Fruit fly (Drosophila melanogaster) whole organism, embryonic: ENCODE results near the gene eEF1alpha2.

Source experiments
- CG10209 ChIP-seq: fragments of 200-800 bp; sonication (Bioruptor generic); optimal IDR thresholded peaks from 3 replicates; lab custom pipeline; 2017; ENCODE audit warnings: missing biosample characterization, mild to moderate bottlenecking, missing genetic modification characterization, missing genetic modification reagents
- CG10431 ChIP-seq: fragments of 200-800 bp; sonication (Bioruptor generic); optimal IDR thresholded peaks from 3 replicates; lab custom pipeline; 2018; ENCODE audit warnings: missing biosample characterization, mild to moderate bottlenecking, missing genetic modification characterization
- CG11093 ChIP-seq: fragments of 200-800 bp; sonication (Bioruptor generic); IDR thresholded peaks from 3 replicates; pipeline ENCODE4 v1.3.6; 2022; ENCODE audit warnings: missing biosample characterization, missing genetic modification characterization
- CG11504 ChIP-seq: fragments of 200-800 bp; sonication (Bioruptor generic); optimal IDR thresholded peaks from 3 replicates; lab custom pipeline; 2019; ENCODE audit warnings: missing biosample characterization, mild to moderate bottlenecking, missing genetic modification characterization, moderate library complexity
- CG12236 ChIP-seq: fragments of 200-800 bp; sonication (Bioruptor generic); optimal IDR thresholded peaks from 2 replicates; lab custom pipeline; 2016; ENCODE audit warnings: missing biosample characterization, missing genetic modification characterization
- CG12659 ChIP-seq: fragments of 200-800 bp; sonication (Bioruptor generic); optimal IDR thresholded peaks from 3 replicates; lab custom pipeline; 2017; ENCODE audit warnings: mild to moderate bottlenecking, missing biosample characterization, missing genetic modification reagents, missing genetic modification characterization
- CG13424 ChIP-seq: fragments of 200-800 bp; sonication (Bioruptor generic); optimal IDR thresholded peaks from 2 replicates; lab custom pipeline; 2019; ENCODE audit warnings: missing biosample characterization, mild to moderate bottlenecking, missing genetic modification characterization, moderate library complexity
- CG15514 ChIP-seq: fragments of 200-800 bp; sonication (Bioruptor generic); optimal IDR thresholded peaks from 3 replicates; lab custom pipeline; 2017; ENCODE audit warnings: missing biosample characterization, missing genetic modification characterization, mild to moderate bottlenecking, moderate library complexity, missing genetic modification reagents
- CG1603 ChIP-seq: fragments of 200-800 bp; sonication (Bioruptor generic); optimal IDR thresholded peaks from 2 replicates; lab custom pipeline; 2019; ENCODE audit warnings: missing biosample characterization, mild to moderate bottlenecking, missing genetic modification characterization, moderate library complexity
- CG1647 ChIP-seq: fragments of 200-800 bp; sonication (Bioruptor generic); optimal IDR thresholded peaks from 3 replicates; lab custom pipeline; 2016; ENCODE audit warnings: missing biosample characterization, missing genetic modification characterization
- CG2120 ChIP-seq: fragments of 200-800 bp; sonication (Bioruptor generic); optimal IDR thresholded peaks from 3 replicates; lab custom pipeline; 2016; ENCODE audit warnings: missing biosample characterization, missing genetic modification characterization
- CG31365 ChIP-seq: fragments of 200-800 bp; sonication (Bioruptor generic); optimal IDR thresholded peaks from 2 replicates; lab custom pipeline; 2018; ENCODE audit warnings: missing biosample characterization, mild to moderate bottlenecking, missing genetic modification characterization
- CG31441 ChIP-seq: fragments of 200-800 bp; sonication (Bioruptor generic); IDR thresholded peaks from 2 replicates; pipeline ENCODE4 v1.3.6; 2022; ENCODE audit warnings: missing biosample characterization, missing genetic modification characterization
- CG4707 ChIP-seq: fragments of 200-800 bp; sonication (Bioruptor generic); optimal IDR thresholded peaks from 2 replicates; lab custom pipeline; 2018; ENCODE audit warnings: missing biosample characterization, mild to moderate bottlenecking, missing genetic modification characterization, moderate library complexity
- CG4820 ChIP-seq: fragments of 200-800 bp; sonication (Bioruptor generic); optimal IDR thresholded peaks from 3 replicates; lab custom pipeline; 2016; ENCODE audit warnings: missing biosample characterization, missing genetic modification characterization
- CG8924 ChIP-seq: fragments of 200-800 bp; optimal IDR thresholded peaks from 3 replicates; lab custom pipeline; 2019; ENCODE audit warnings: missing biosample characterization, mild to moderate bottlenecking, missing genetic modification characterization, moderate library complexity
- CG9817 ChIP-seq: fragments of 200-800 bp; sonication (Bioruptor generic); optimal IDR thresholded peaks from 2 replicates; lab custom pipeline; 2018; ENCODE audit warnings: missing biosample characterization, mild to moderate bottlenecking, missing genetic modification characterization, moderate library complexity
- CG9932 ChIP-seq: fragments of 200-800 bp; sonication (Bioruptor generic); IDR thresholded peaks from 2 replicates; pipeline ENCODE4 v1.3.6; 2022; ENCODE audit warnings: missing biosample characterization, missing genetic modification characterization
- CkIIα-i1 ChIP-seq: fragments of 200-800 bp; sonication (Bioruptor generic); IDR thresholded peaks from 2 replicates; pipeline ENCODE4 v1.3.6; 2022; ENCODE audit warnings: missing biosample characterization, missing genetic modification characterization
- Doc3 ChIP-seq: fragments of 200-800 bp; sonication (Bioruptor generic); IDR thresholded peaks from 3 replicates; pipeline ENCODE4 v1.3.6; 2022; ENCODE audit warnings: missing biosample characterization, missing genetic modification characterization; ENCODE audit not compliant: partially characterized antibody
- Eip74EF ChIP-seq, 2 experiments: fragments of 200-800 bp in 1 of 2; fragments of >200 bp in 1 of 2; sonication (Bioruptor generic) in 1 of 2; optimal IDR thresholded peaks; 2 replicates each; lab custom pipeline; 2017 to 2019; ENCODE audit warnings: missing biosample characterization in 2 of 2, missing genetic modification characterization in 2 of 2, mild to moderate bottlenecking in 1 of 2, moderate library complexity in 1 of 2
- Ets97D ChIP-seq: fragments of 200-800 bp; sonication (Bioruptor generic); optimal IDR thresholded peaks from 3 replicates; lab custom pipeline; 2016; ENCODE audit warnings: missing biosample characterization, missing genetic modification characterization
- Gsc ChIP-seq: fragments of 200-800 bp; sonication (Bioruptor generic); IDR thresholded peaks from 2 replicates; pipeline ENCODE4 v1.3.6; 2022; ENCODE audit warnings: missing biosample characterization, missing genetic modification characterization
- HLH4C ChIP-seq: fragments of 200-800 bp; sonication (Bioruptor generic); IDR thresholded peaks from 3 replicates; pipeline ENCODE4 v1.3.6; 2022; ENCODE audit warnings: missing biosample characterization, missing genetic modification characterization; ENCODE audit not compliant: partially characterized antibody
- Mad ChIP-seq: fragments of 200-800 bp; sonication (Bioruptor generic); optimal IDR thresholded peaks from 2 replicates; lab custom pipeline; 2016; ENCODE audit warnings: missing biosample characterization, missing genetic modification characterization
- Med ChIP-seq: fragments of 200-800 bp; sonication (Bioruptor generic); peaks from one replicate; lab custom pipeline; 2016; ENCODE audit warnings: missing biosample characterization, missing genetic modification characterization, mild to moderate bottlenecking, inconsistent platforms, moderate library complexity
- NFAT ChIP-seq: fragments of 200-800 bp; sonication (Bioruptor generic); IDR thresholded peaks from 2 replicates; pipeline ENCODE4 v1.3.6; 2022; ENCODE audit warnings: missing biosample characterization, missing genetic modification characterization
- Nf-YB ChIP-seq: fragments of 200-800 bp; sonication (Bioruptor generic); optimal IDR thresholded peaks from 3 replicates; lab custom pipeline; 2019; ENCODE audit warnings: missing biosample characterization, mild to moderate bottlenecking, missing genetic modification characterization, moderate library complexity
- Nf-YC ChIP-seq: fragments of 200-800 bp; optimal IDR thresholded peaks from 3 replicates; lab custom pipeline; 2019; ENCODE audit warnings: missing biosample characterization, mild to moderate bottlenecking, missing genetic modification characterization, moderate library complexity
- Sry-δ ChIP-seq: fragments of 200-800 bp; sonication (Bioruptor generic); optimal IDR thresholded peaks from 2 replicates; lab custom pipeline; 2016; ENCODE audit warnings: missing biosample characterization, missing genetic modification characterization
- Tbp ChIP-seq: fragments of >200 bp; optimal IDR thresholded peaks from 2 replicates; lab custom pipeline; 2018; ENCODE audit warnings: missing biosample characterization, missing genetic modification characterization
- Xbp1 ChIP-seq: fragments of 200-800 bp; sonication (Bioruptor generic); optimal IDR thresholded peaks from 3 replicates; lab custom pipeline; 2016; ENCODE audit warnings: missing biosample characterization, mild to moderate bottlenecking, missing genetic modification characterization
- az2 ChIP-seq: fragments of 200-800 bp; sonication (Bioruptor generic); optimal IDR thresholded peaks from 3 replicates; lab custom pipeline; 2016; ENCODE audit warnings: missing biosample characterization, missing genetic modification characterization
- bbx ChIP-seq: fragments of 200-800 bp; sonication (Bioruptor generic); IDR thresholded peaks from 2 replicates; pipeline ENCODE4 v1.3.6; 2022; ENCODE audit warnings: missing biosample characterization, missing genetic modification characterization; ENCODE audit not compliant: partially characterized antibody
- bigmax ChIP-seq: fragments of 200-800 bp; sonication (Bioruptor generic); optimal IDR thresholded peaks from 2 replicates; lab custom pipeline; 2018; ENCODE audit warnings: missing biosample characterization, mild to moderate bottlenecking, missing genetic modification characterization
- cato ChIP-seq: fragments of 200-800 bp; sonication (Bioruptor generic); optimal IDR thresholded peaks from 2 replicates; lab custom pipeline; 2016; ENCODE audit warnings: missing biosample characterization, missing genetic modification characterization, borderline replicate concordance
- danr ChIP-seq: fragments of 200-800 bp; sonication (Bioruptor generic); IDR thresholded peaks from 2 replicates; pipeline ENCODE4 v1.3.6; 2022; ENCODE audit warnings: missing biosample characterization, missing genetic modification characterization
- dmrt11E ChIP-seq: fragments of 200-800 bp; sonication (Bioruptor generic); optimal IDR thresholded peaks from 3 replicates; lab custom pipeline; 2018; ENCODE audit warnings: missing biosample characterization, mild to moderate bottlenecking, missing genetic modification characterization, moderate library complexity
- eve ChIP-seq, 2 experiments: fragments of >200 bp; optimal IDR thresholded peaks; 2 replicates each; lab custom pipeline; 2017; ENCODE audit warnings: missing biosample characterization in 2 of 2, missing genetic modification characterization in 2 of 2
- fd64A ChIP-seq: fragments of 200-800 bp; sonication (Bioruptor generic); optimal IDR thresholded peaks from 3 replicates; lab custom pipeline; 2018; ENCODE audit warnings: missing biosample characterization, mild to moderate bottlenecking, missing genetic modification characterization
- hb ChIP-seq: fragments of 200-800 bp; sonication (Bioruptor generic); IDR thresholded peaks from 3 replicates; pipeline ENCODE4 v1.3.6; 2022; ENCODE audit warnings: missing biosample characterization, missing genetic modification characterization; ENCODE audit not compliant: partially characterized antibody
- hth ChIP-seq: fragments of >200 bp; optimal IDR thresholded peaks from 2 replicates; lab custom pipeline; 2017; ENCODE audit warnings: inconsistent platforms
- nom ChIP-seq: fragments of 200-800 bp; sonication (Bioruptor generic); optimal IDR thresholded peaks from 2 replicates; lab custom pipeline; 2017; ENCODE audit warnings: missing biosample characterization, missing genetic modification characterization, mild to moderate bottlenecking, moderate library complexity, missing genetic modification reagents
- oc ChIP-seq: fragments of 200-800 bp; sonication (Bioruptor generic); optimal IDR thresholded peaks from 2 replicates; lab custom pipeline; 2018; ENCODE audit warnings: missing biosample characterization, mild to moderate bottlenecking, missing genetic modification characterization, moderate library complexity
- phol ChIP-seq: fragments of 200-800 bp; sonication (Bioruptor generic); optimal IDR thresholded peaks from 3 replicates; lab custom pipeline; 2018; ENCODE audit warnings: missing biosample characterization, mild to moderate bottlenecking, missing genetic modification characterization, moderate library complexity
- pzg ChIP-seq: fragments of 200-800 bp; sonication (Bioruptor generic); optimal IDR thresholded peaks from 3 replicates; lab custom pipeline; 2018; ENCODE audit warnings: missing biosample characterization, mild to moderate bottlenecking, missing genetic modification characterization, moderate library complexity
- salm ChIP-seq: fragments of 200-800 bp; sonication (Bioruptor generic); optimal IDR thresholded peaks from 2 replicates; lab custom pipeline; 2018; ENCODE audit warnings: missing biosample characterization, mild to moderate bottlenecking, missing genetic modification characterization
- sens-2 ChIP-seq: fragments of 200-800 bp; sonication (Bioruptor generic); IDR thresholded peaks from 2 replicates; pipeline ENCODE4 v1.3.6; 2022; ENCODE audit warnings: missing biosample characterization, missing genetic modification characterization
- unc-4 ChIP-seq: fragments of 200-800 bp; sonication (Bioruptor generic); IDR thresholded peaks from 2 replicates; pipeline ENCODE4 v1.3.6; 2022; ENCODE audit warnings: missing biosample characterization, missing genetic modification characterization; ENCODE audit not compliant: partially characterized antibody
- wdn ChIP-seq: fragments of 200-800 bp; sonication (Bioruptor generic); IDR thresholded peaks from 2 replicates; pipeline ENCODE4 v1.3.6; 2022; ENCODE audit warnings: missing biosample characterization, missing genetic modification characterization

The eEF1alpha2 gene

DNA sequence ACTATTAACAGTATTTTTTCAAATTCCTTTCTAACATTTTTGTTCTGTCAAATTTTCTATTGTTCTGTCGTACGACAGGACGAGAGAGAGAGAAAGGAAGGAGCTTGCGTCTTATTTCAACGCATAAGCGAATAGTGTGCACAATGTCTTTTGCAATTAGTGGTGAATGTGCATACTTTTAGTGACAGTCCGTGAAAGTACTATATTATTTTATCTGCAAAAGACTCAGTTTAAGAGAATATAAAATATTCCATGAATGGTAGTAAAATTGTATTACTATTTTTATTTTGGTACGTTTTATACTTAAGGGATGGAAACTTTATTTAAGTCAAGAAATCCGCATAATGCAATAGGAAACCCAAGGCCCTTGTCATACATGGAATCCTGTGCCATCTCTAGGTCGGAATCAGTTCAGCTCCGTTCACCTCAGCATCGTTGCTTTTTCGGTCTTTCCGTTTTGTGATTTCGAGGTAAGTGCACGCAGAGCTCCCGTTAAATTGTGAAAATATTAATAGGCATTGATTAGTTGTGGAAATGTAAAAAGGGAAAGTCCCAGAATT lies at the start of gene eEF1alpha2 (continued):
- 0 out of 2 replicates have a peak, but pooled peaks have one; percentile 8 for TF ChIP-seq bbx (GFP tag; lab: Robert Waterston, UW)
- no peak for TF ChIP-seq eve (GFP tag; optimal IDR thresholded peaks at IDR 0.05; lab: Kevin White, UChicago)
- TF ChIP-seq CG31441 (GFP tag; lab: Robert Waterston, UW): no peak
- TF ChIP-seq Tbp (GFP tag; lab: Kevin White, UChicago): no peak
- no peak for TF ChIP-seq Nf-YC (tag; lab: Kevin White, UChicago)
- no peak for TF ChIP-seq sens-2 (GFP tag; lab: Robert Waterston, UW)
- TF ChIP-seq CG13424 (tag; lab: Kevin White, UChicago): no peak
- TF ChIP-seq CG9817: no peak
- peak; percentile 46 for TF ChIP-seq Ets97D
- TF ChIP-seq phol (tag; lab: Kevin White, UChicago): no peak
- TF ChIP-seq az2: no peak
- TF ChIP-seq wdn (GFP tag; lab: Robert Waterston, UW): no peak
- peak; percentile 12 for TF ChIP-seq CG1603
- no peak for TF ChIP-seq HLH4C (GFP tag; lab: Robert Waterston, UW)
- 0 out of 2 replicates have a peak, but pooled peaks have one; percentile 33 for TF ChIP-seq unc-4 (GFP tag; lab: Robert Waterston, UW)
- TF ChIP-seq hb (GFP tag; lab: Robert Waterston, UW): no peak
- TF ChIP-seq CG15514 (GFP tag; lab: Kevin White, UChicago): peak; percentile 98
- no peak for TF ChIP-seq Mad (GFP tag; lab: Kevin White, UChicago)
- TF ChIP-seq Xbp1 (GFP tag; lab: Kevin White, UChicago): no peak
- no peak for TF ChIP-seq CG12236 (GFP tag; lab: Kevin White, UChicago)
- no peak for TF ChIP-seq nom (GFP tag; lab: Kevin White, UChicago)
- no peak for TF ChIP-seq CG1647 (GFP tag; lab: Kevin White, UChicago)
- TF ChIP-seq Sry-δ: peak; percentile 66
- no peak for TF ChIP-seq cato (GFP tag; lab: Kevin White, UChicago)
- TF ChIP-seq pzg: peak; percentile 12
- TF ChIP-seq fd64A (GFP tag; lab: Kevin White, UChicago): no peak
- TF ChIP-seq CG10209 (GFP tag; lab: Kevin White, UChicago): no peak
- no peak for TF ChIP-seq CG12659 (GFP tag; lab: Kevin White, UChicago)
- no peak for TF ChIP-seq bigmax
- no peak for TF ChIP-seq CG9932 (GFP tag; lab: Robert Waterston, UW)
- no peak for TF ChIP-seq salm (tag; lab: Kevin White, UChicago)
- TF ChIP-seq CG2120 (GFP tag; lab: Kevin White, UChicago): peak; percentile 14
- TF ChIP-seq NFAT (GFP tag; lab: Robert Waterston, UW): no peak
- no peak for TF ChIP-seq Nf-YB (GFP tag; lab: Kevin White, UChicago)
- TF ChIP-seq CkIIα-i1 (GFP tag; lab: Robert Waterston, UW): no peak
- TF ChIP-seq CG11093: no peak
- no peak for TF ChIP-seq CG31365 (tag; lab: Kevin White, UChicago)
- no peak for TF ChIP-seq CG11504
- no peak for TF ChIP-seq CG4707 (GFP tag; lab: Kevin White, UChicago)
- TF ChIP-seq CG4820 (GFP tag; lab: Kevin White, UChicago): no peak
- TF ChIP-seq danr (GFP tag; lab: Robert Waterston, UW): no peak
- TF ChIP-seq CG10431: peak; percentile 94
- TF ChIP-seq dmrt11E: no peak
- TF ChIP-seq Eip74EF (GFP tag; optimal IDR thresholded peaks at IDR 0.05; lab: Kevin White, UChicago): no peak
- no peak for TF ChIP-seq hth
- no peak for TF ChIP-seq oc (tag; lab: Kevin White, UChicago)
- TF ChIP-seq Doc3: 0 out of 3 replicates have a peak, but pooled peaks have one; percentile 11
- no peak for TF ChIP-seq CG8924 (tag; lab: Kevin White, UChicago)
- no peak for TF ChIP-seq Gsc (GFP tag; lab: Robert Waterston, UW)
- TF ChIP-seq Med (GFP tag; lab: Kevin White, UChicago): peak; percentile 56
